Worm (Caenorhabditis elegans): Measurements from ENCODE around the gene C50F4.6.

DNA sequence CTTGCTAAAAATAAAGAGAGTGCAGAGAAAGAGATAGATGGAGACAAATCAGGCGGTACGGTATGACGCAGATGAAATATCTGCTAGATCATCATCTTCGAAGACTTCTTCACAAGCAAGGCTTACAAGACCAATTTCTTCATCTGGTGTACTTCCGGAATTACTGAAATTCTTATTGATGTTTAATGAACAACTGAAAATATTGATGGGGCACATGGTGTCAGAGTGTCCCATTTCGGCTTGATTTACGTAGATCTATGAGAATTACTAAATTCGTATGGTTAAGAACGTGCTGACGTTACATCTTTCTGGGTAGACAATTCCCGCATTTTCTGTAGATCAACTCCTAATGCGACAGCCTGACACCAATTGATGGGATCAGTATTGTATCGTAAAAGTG is 10.8 kb downstream of the C50F4.6 start:
- TF ChIP-seq zag-1 (tag; optimal IDR thresholded peaks at IDR 0.05), result no peak
- no peak for TF ChIP-seq pag-3 (tag; optimal IDR thresholded peaks at IDR 0.05; ENCODE audit: borderline replicate concordance, insufficient read depth)
- no peak for TF ChIP-seq nhr-90 (tag; optimal IDR thresholded peaks at IDR 0.05; ENCODE audit: poor library complexity)
- no peak for TF ChIP-seq egl-13 (tag; optimal IDR thresholded peaks at IDR 0.05)
- TF ChIP-seq elt-2 (tag; optimal IDR thresholded peaks at IDR 0.05), result no peak
- TF ChIP-seq ztf-11 (tag; optimal IDR thresholded peaks at IDR 0.05), result no peak
- no peak for TF ChIP-seq mdl-1 (tag; optimal IDR thresholded peaks at IDR 0.05)

Measured in whole organism, L1 larva.